Worm (Caenorhabditis elegans) whole organism, early embryonic: ENCODE measurements around the gene hipr-1.

Source experiments
- B0310.2 ChIP-seq: sonication (generic microtip); optimal IDR thresholded peaks from 2 replicates; lab custom pipeline; 2016; ENCODE audit warnings: mild to moderate bottlenecking, missing genetic modification characterization, missing compliant biosample characterization
- aly-1 ChIP-seq: sonication (generic microtip); optimal IDR thresholded peaks from 2 replicates; lab custom pipeline; 2016; ENCODE audit warnings: missing genetic modification characterization, missing compliant biosample characterization
- ama-1 ChIP-seq: fragments of 150-350 bp; optimal IDR thresholded peaks from 2 replicates; lab custom pipeline; 2014
- ceh-13 ChIP-seq: fragments of 200-800 bp; sonication (Bioruptor generic); optimal IDR thresholded peaks from 2 replicates; lab custom pipeline; 2018; ENCODE audit warnings: mild to moderate bottlenecking, missing genetic modification characterization, missing compliant biosample characterization
- ets-7 ChIP-seq: sonication (generic microtip); optimal IDR thresholded peaks from 2 replicates; lab custom pipeline; 2016; ENCODE audit warnings: missing genotype, missing genetic modification characterization, missing compliant biosample characterization
- flt-1 ChIP-seq: fragments of 200-800 bp; sonication (Bioruptor generic); IDR thresholded peaks from 2 replicates; pipeline ENCODE4 v1.3.6; 2022; ENCODE audit warnings: missing genetic modification characterization, missing compliant biosample characterization
- hmbx-1 ChIP-seq: sonication (generic microtip); optimal IDR thresholded peaks from 2 replicates; lab custom pipeline; 2016; ENCODE audit warnings: mild to moderate bottlenecking, missing genetic modification characterization, missing compliant biosample characterization
- hmg-4 ChIP-seq: fragments of 200-800 bp; sonication (Bioruptor generic); optimal IDR thresholded peaks from 2 replicates; lab custom pipeline; 2018; ENCODE audit warnings: mild to moderate bottlenecking, missing genetic modification characterization, missing compliant biosample characterization
- hnd-1 ChIP-seq: sonication (generic microtip); optimal IDR thresholded peaks from 2 replicates; lab custom pipeline; 2016; ENCODE audit warnings: missing genetic modification characterization, missing compliant biosample characterization
- scrt-1 ChIP-seq: fragments of 200-800 bp; sonication (Bioruptor generic); IDR thresholded peaks from 2 replicates; pipeline ENCODE4 v1.3.6; 2022; ENCODE audit warnings: missing genetic modification characterization, missing compliant biosample characterization
- tbx-11 ChIP-seq: fragments of 200-800 bp; sonication (Bioruptor generic); IDR thresholded peaks from 2 replicates; pipeline ENCODE4 v1.3.6; 2022; ENCODE audit warnings: missing genetic modification characterization, missing compliant biosample characterization
- tbx-37 ChIP-seq: fragments of 200-800 bp; sonication (Bioruptor generic); conservative IDR thresholded peaks from 2 replicates; pipeline ENCODE4 v1.3.6; 2022; ENCODE audit warnings: missing genetic modification reagents, missing genetic modification characterization, missing compliant biosample characterization

DNA sequence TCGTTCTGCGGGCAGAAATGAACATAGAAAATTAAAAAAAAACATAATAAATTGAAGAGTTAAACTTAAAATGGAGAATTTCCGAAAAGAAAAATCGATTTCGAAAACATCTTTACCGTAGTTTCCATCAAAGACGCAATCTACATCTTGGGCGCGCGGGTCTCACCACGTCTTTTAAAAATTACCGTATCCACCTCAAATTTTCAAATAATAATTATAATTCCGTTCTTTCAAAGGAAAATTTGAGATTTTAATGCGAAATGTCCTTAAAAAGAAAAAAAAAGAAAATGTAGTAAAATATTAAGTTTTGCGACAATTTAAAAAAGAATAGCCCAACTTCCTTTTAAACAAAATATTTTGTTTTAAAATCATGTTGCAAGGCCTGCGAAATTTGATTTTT is 43.1 kb downstream of the hipr-1 start:
- TF ChIP-seq hnd-1 (tag; lab: Kevin White, UChicago): no peak
- TF ChIP-seq ama-1 (lab: Kevin White, UChicago): no peak
- no peak for TF ChIP-seq hmg-4
- TF ChIP-seq aly-1 (tag; lab: Kevin White, UChicago): no peak
- TF ChIP-seq B0310.2: no peak
- TF ChIP-seq scrt-1 (GFP tag; lab: Robert Waterston, UW): no peak
- TF ChIP-seq flt-1 (GFP tag; lab: Robert Waterston, UW): no peak
- no peak for TF ChIP-seq hmbx-1 (tag; lab: Kevin White, UChicago)
- no peak for TF ChIP-seq ets-7
- TF ChIP-seq tbx-37: no peak
- TF ChIP-seq ceh-13 (GFP tag; lab: Kevin White, UChicago): no peak
- TF ChIP-seq tbx-11: no peak
